Fruit fly (Drosophila melanogaster) whole organism, embryonic: ENCODE measurements around the gene Duox.

ENCODE experiments used
- Adf1 ChIP-seq: fragments of 200-800 bp; sonication (Bioruptor generic); IDR thresholded peaks from 2 replicates; pipeline ENCODE4 v1.3.6; 2022; ENCODE audit warnings: missing biosample characterization, missing genetic modification characterization
- Atf-2 ChIP-seq: fragments of 200-800 bp; sonication (Bioruptor generic); optimal IDR thresholded peaks from 2 replicates; lab custom pipeline; 2016; ENCODE audit warnings: missing biosample characterization, missing genetic modification characterization
- B-H2 ChIP-seq: fragments of 200-800 bp; sonication (Bioruptor generic); optimal IDR thresholded peaks from 2 replicates; lab custom pipeline; 2018; ENCODE audit warnings: missing biosample characterization, mild to moderate bottlenecking, missing genetic modification characterization
- C15 ChIP-seq: fragments of 200-800 bp; sonication (Bioruptor generic); IDR thresholded peaks from 3 replicates; pipeline ENCODE4 v1.3.6; 2022; ENCODE audit warnings: missing biosample characterization, missing genetic modification characterization
- CG1024 ChIP-seq: fragments of 200-800 bp; sonication (Bioruptor generic); IDR thresholded peaks from 2 replicates; pipeline ENCODE4 v1.3.6; 2022; ENCODE audit warnings: missing biosample characterization, missing genetic modification characterization
- CG10431 ChIP-seq: fragments of 200-800 bp; sonication (Bioruptor generic); optimal IDR thresholded peaks from 3 replicates; lab custom pipeline; 2018; ENCODE audit warnings: missing biosample characterization, mild to moderate bottlenecking, missing genetic modification characterization
- CG12299 ChIP-seq: fragments of 200-800 bp; sonication (Bioruptor generic); optimal IDR thresholded peaks from 2 replicates; lab custom pipeline; 2018; ENCODE audit warnings: missing biosample characterization, mild to moderate bottlenecking, missing genetic modification characterization
- CG13287 ChIP-seq: fragments of 200-800 bp; sonication (Bioruptor generic); IDR thresholded peaks from 2 replicates; pipeline ENCODE4 v1.3.6; 2022; ENCODE audit warnings: missing biosample characterization, missing genetic modification characterization; ENCODE audit not compliant: partially characterized antibody
- CG13775 ChIP-seq: fragments of 200-800 bp; sonication (Bioruptor generic); optimal IDR thresholded peaks from 3 replicates; lab custom pipeline; 2017; ENCODE audit warnings: missing biosample characterization, mild to moderate bottlenecking, missing genetic modification characterization
- CG14014 ChIP-seq: fragments of 200-800 bp; sonication (Bioruptor generic); IDR thresholded peaks from 2 replicates; pipeline ENCODE4 v1.3.6; 2022; ENCODE audit warnings: missing biosample characterization, missing genetic modification characterization
- CG14710 ChIP-seq: fragments of 200-800 bp; sonication (Bioruptor generic); optimal IDR thresholded peaks from 3 replicates; lab custom pipeline; 2019; ENCODE audit warnings: missing biosample characterization, mild to moderate bottlenecking, missing genetic modification characterization, moderate library complexity
- CG15514 ChIP-seq: fragments of 200-800 bp; sonication (Bioruptor generic); optimal IDR thresholded peaks from 3 replicates; lab custom pipeline; 2017; ENCODE audit warnings: missing biosample characterization, missing genetic modification characterization, mild to moderate bottlenecking, moderate library complexity, missing genetic modification reagents
- CG16779 ChIP-seq: fragments of 200-800 bp; sonication (Bioruptor generic); IDR thresholded peaks from 2 replicates; pipeline ENCODE4 v1.3.6; 2022; ENCODE audit warnings: missing biosample characterization, missing genetic modification characterization
- CG18011 ChIP-seq: fragments of 200-800 bp; sonication (Bioruptor generic); optimal IDR thresholded peaks from 2 replicates; lab custom pipeline; 2017; ENCODE audit warnings: missing biosample characterization, missing genetic modification characterization, mild to moderate bottlenecking, moderate library complexity, missing genotype
- CG33213 ChIP-seq: fragments of 200-800 bp; sonication (Bioruptor generic); optimal IDR thresholded peaks from 3 replicates; lab custom pipeline; 2016; ENCODE audit warnings: missing biosample characterization, missing genetic modification characterization
- CG7786 ChIP-seq: fragments of 200-800 bp; sonication (Bioruptor generic); optimal IDR thresholded peaks from 2 replicates; lab custom pipeline; 2016; ENCODE audit warnings: missing biosample characterization, missing genetic modification characterization
- CG9215 ChIP-seq: fragments of 200-800 bp; sonication (Bioruptor generic); IDR thresholded peaks from 2 replicates; pipeline ENCODE4 v1.3.6; 2022; ENCODE audit warnings: missing biosample characterization, missing genetic modification characterization
- Dad ChIP-seq: fragments of 200-800 bp; sonication (Bioruptor generic); optimal IDR thresholded peaks from 3 replicates; lab custom pipeline; 2016; ENCODE audit warnings: missing biosample characterization, missing genetic modification characterization
- Dp ChIP-seq: fragments of 200-800 bp; sonication (Bioruptor generic); optimal IDR thresholded peaks from 2 replicates; lab custom pipeline; 2018; ENCODE audit warnings: missing biosample characterization, mild to moderate bottlenecking, missing genetic modification characterization, moderate library complexity
- Gsc ChIP-seq: fragments of 200-800 bp; sonication (Bioruptor generic); IDR thresholded peaks from 2 replicates; pipeline ENCODE4 v1.3.6; 2022; ENCODE audit warnings: missing biosample characterization, missing genetic modification characterization
- Gug ChIP-seq: fragments of 200-800 bp; sonication (Bioruptor generic); IDR thresholded peaks from 4 replicates; pipeline ENCODE4 v1.3.6; 2022; ENCODE audit warnings: missing biosample characterization, missing genetic modification characterization
- Lhr ChIP-seq: fragments of 200-800 bp; sonication (Bioruptor generic); optimal IDR thresholded peaks from 3 replicates; lab custom pipeline; 2017; ENCODE audit warnings: mild to moderate bottlenecking, missing biosample characterization, missing genetic modification reagents, missing genetic modification characterization
- Mad ChIP-seq: fragments of 200-800 bp; sonication (Bioruptor generic); optimal IDR thresholded peaks from 2 replicates; lab custom pipeline; 2016; ENCODE audit warnings: missing biosample characterization, missing genetic modification characterization
- Sox100B ChIP-seq: fragments of 200-800 bp; sonication (Bioruptor generic); optimal IDR thresholded peaks from 3 replicates; lab custom pipeline; 2018; ENCODE audit warnings: missing biosample characterization, mild to moderate bottlenecking, missing genetic modification characterization
- Sry-δ ChIP-seq: fragments of 200-800 bp; sonication (Bioruptor generic); optimal IDR thresholded peaks from 2 replicates; lab custom pipeline; 2016; ENCODE audit warnings: missing biosample characterization, missing genetic modification characterization
- Stat92E ChIP-seq, 3 experiments: fragments of >200 bp in 2 of 3; fragments of 200-800 bp in 1 of 3; sonication (Bioruptor generic) in 1 of 3; optimal IDR thresholded peaks; 2 replicates each; lab custom pipeline; 2017 to 2019; ENCODE audit warnings: missing biosample characterization in 3 of 3, missing genetic modification characterization in 3 of 3, mild to moderate bottlenecking in 1 of 3, moderate library complexity in 1 of 3
- ac ChIP-seq: fragments of 200-800 bp; sonication (Bioruptor generic); optimal IDR thresholded peaks from 3 replicates; lab custom pipeline; 2017; ENCODE audit warnings: missing biosample characterization, mild to moderate bottlenecking, missing genetic modification characterization
- bcd ChIP-seq: fragments of 200-800 bp; sonication (Bioruptor generic); optimal IDR thresholded peaks from 2 replicates; lab custom pipeline; 2017; ENCODE audit warnings: missing biosample characterization, mild to moderate bottlenecking, missing genetic modification characterization
- chinmo ChIP-seq: fragments of 200-800 bp; sonication (Bioruptor generic); IDR thresholded peaks from 4 replicates; pipeline ENCODE4 v1.3.6; 2022; ENCODE audit warnings: missing biosample characterization, missing genetic modification characterization; ENCODE audit not compliant: partially characterized antibody
- dati ChIP-seq: fragments of 200-800 bp; sonication (Bioruptor generic); IDR thresholded peaks from 2 replicates; pipeline ENCODE4 v1.3.6; 2022; ENCODE audit warnings: missing biosample characterization, missing genetic modification characterization
- dysf ChIP-seq: fragments of 200-800 bp; sonication (Bioruptor generic); IDR thresholded peaks from 3 replicates; pipeline ENCODE4 v1.3.6; 2022; ENCODE audit warnings: missing biosample characterization, missing genetic modification characterization
- en ChIP-seq: fragments of 200-800 bp; sonication (Bioruptor generic); optimal IDR thresholded peaks from 2 replicates; lab custom pipeline; 2016; ENCODE audit warnings: missing biosample characterization, missing genetic modification characterization
- gcm ChIP-seq: fragments of 200-800 bp; sonication (Bioruptor generic); optimal IDR thresholded peaks from 2 replicates; lab custom pipeline; 2019; ENCODE audit warnings: missing biosample characterization, mild to moderate bottlenecking, missing genetic modification characterization, moderate library complexity
- grau ChIP-seq: fragments of 200-800 bp; optimal IDR thresholded peaks from 3 replicates; lab custom pipeline; 2019; ENCODE audit warnings: missing biosample characterization, mild to moderate bottlenecking, missing genetic modification characterization, moderate library complexity
- gro ChIP-seq: fragments of 200-800 bp; sonication (Bioruptor generic); optimal IDR thresholded peaks from 2 replicates; lab custom pipeline; 2016; ENCODE audit warnings: missing biosample characterization, missing genetic modification characterization
- klu ChIP-seq: fragments of 200-800 bp; sonication (Bioruptor generic); IDR thresholded peaks from 2 replicates; pipeline ENCODE4 v1.3.6; 2022; ENCODE audit warnings: missing biosample characterization, missing genetic modification characterization
- lola ChIP-seq, 3 experiments: fragments of >200 bp in 2 of 3; fragments of 200-800 bp in 1 of 3; sonication (Bioruptor generic) in 1 of 3; optimal IDR thresholded peaks; 2 replicates each; lab custom pipeline; 2017 to 2019; ENCODE audit warnings: missing biosample characterization in 3 of 3, missing genetic modification characterization in 3 of 3, mild to moderate bottlenecking in 1 of 3, moderate library complexity in 1 of 3
- maf-S ChIP-seq: fragments of 200-800 bp; sonication (Bioruptor generic); optimal IDR thresholded peaks from 2 replicates; lab custom pipeline; 2016; ENCODE audit warnings: missing biosample characterization, missing genetic modification characterization
- mirr ChIP-seq: fragments of 200-800 bp; sonication (Bioruptor generic); optimal IDR thresholded peaks from 3 replicates; lab custom pipeline; 2018; ENCODE audit warnings: missing biosample characterization, mild to moderate bottlenecking, missing genetic modification characterization
- nmo ChIP-seq: fragments of 200-800 bp; sonication (Bioruptor generic); optimal IDR thresholded peaks from 2 replicates; lab custom pipeline; 2018; ENCODE audit warnings: missing biosample characterization, mild to moderate bottlenecking, missing genetic modification characterization, moderate library complexity
- p53 ChIP-seq: fragments of 200-800 bp; sonication (Bioruptor generic); optimal IDR thresholded peaks from 2 replicates; lab custom pipeline; 2016; ENCODE audit warnings: missing biosample characterization, missing genetic modification characterization
- pfk ChIP-seq: fragments of 200-800 bp; sonication (Bioruptor generic); optimal IDR thresholded peaks from 2 replicates; lab custom pipeline; 2018; ENCODE audit warnings: missing biosample characterization, mild to moderate bottlenecking, missing genetic modification characterization, moderate library complexity
- row ChIP-seq: fragments of 200-800 bp; sonication (Bioruptor generic); IDR thresholded peaks from 3 replicates; pipeline ENCODE4 v1.3.6; 2022; ENCODE audit warnings: missing biosample characterization, missing genetic modification characterization
- sim ChIP-seq: fragments of 200-800 bp; sonication (Bioruptor generic); IDR thresholded peaks from 2 replicates; pipeline ENCODE4 v1.3.6; 2022; ENCODE audit warnings: missing biosample characterization, missing genetic modification characterization
- sob ChIP-seq: fragments of 200-800 bp; sonication (Bioruptor generic); IDR thresholded peaks from 2 replicates; pipeline ENCODE4 v1.3.6; 2022; ENCODE audit warnings: missing biosample characterization, missing genetic modification characterization
- trem ChIP-seq: fragments of 200-800 bp; optimal IDR thresholded peaks from 3 replicates; lab custom pipeline; 2019; ENCODE audit warnings: missing biosample characterization, mild to moderate bottlenecking, missing genetic modification characterization, moderate library complexity
- trh ChIP-seq: fragments of 200-800 bp; sonication (Bioruptor generic); optimal IDR thresholded peaks from 2 replicates; lab custom pipeline; 2016; ENCODE audit warnings: missing biosample characterization, missing genetic modification characterization
- tup ChIP-seq: fragments of 200-800 bp; sonication (Bioruptor generic); optimal IDR thresholded peaks from 2 replicates; lab custom pipeline; 2016; ENCODE audit warnings: missing biosample characterization, mild to moderate bottlenecking, missing genetic modification characterization, moderate library complexity
- tx ChIP-seq: fragments of 200-800 bp; sonication (Bioruptor generic); optimal IDR thresholded peaks from 2 replicates; lab custom pipeline; 2016; ENCODE audit warnings: missing biosample characterization, missing genetic modification characterization
- zf30C ChIP-seq: fragments of 200-800 bp; sonication (Bioruptor generic); optimal IDR thresholded peaks from 3 replicates; lab custom pipeline; 2018; ENCODE audit warnings: missing biosample characterization, mild to moderate bottlenecking, missing genetic modification characterization

The Duox gene

DNA sequence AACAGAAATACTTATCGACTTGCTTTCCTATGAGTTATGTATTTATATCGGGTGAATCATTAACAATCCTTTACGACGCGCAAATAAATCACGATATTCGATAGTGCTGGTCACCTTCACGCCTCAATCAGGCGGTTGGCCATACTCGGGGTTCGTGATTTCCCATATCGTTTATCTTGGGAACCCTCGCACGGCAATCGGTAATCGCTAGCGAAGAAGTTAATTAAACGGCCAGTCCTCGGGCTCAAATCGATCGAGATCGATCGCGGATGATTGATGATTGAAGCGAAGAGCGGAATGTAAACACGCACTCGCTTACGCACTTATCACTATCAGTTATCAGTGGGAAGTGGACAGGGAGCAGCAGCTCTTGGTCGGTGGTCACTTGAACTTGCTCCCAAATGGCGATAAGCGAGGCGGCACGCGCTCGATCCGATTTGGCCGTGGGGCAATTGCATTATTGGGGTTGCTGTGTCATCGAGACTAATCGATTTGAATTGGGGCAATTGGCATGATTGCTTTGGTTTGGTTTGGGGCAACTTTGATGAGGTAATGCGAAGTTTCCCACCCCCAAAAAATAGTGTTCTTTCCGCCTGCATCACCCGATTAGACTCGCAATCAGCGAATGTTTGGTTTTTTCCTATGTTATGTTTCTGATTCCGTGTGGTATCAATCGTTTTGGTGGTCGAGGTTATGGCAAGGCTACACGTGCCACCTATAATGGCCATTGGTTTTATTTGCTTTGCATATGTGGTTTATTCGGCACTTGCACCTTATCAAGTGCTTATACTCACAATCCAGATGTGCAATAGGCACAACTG lies 28.9 kb downstream of the Duox start (continued):
- TF ChIP-seq CG15514 (GFP tag; lab: Kevin White, UChicago) (no peak), Gug (no peak), pfk (GFP tag; lab: Kevin White, UChicago) (no peak), CG18011 (no peak), CG14710 (no peak), sim (GFP tag; lab: Robert Waterston, UW) (no peak), sob (GFP tag; lab: Robert Waterston, UW) (no peak), CG16779 (GFP tag; lab: Robert Waterston, UW) (no peak), chinmo (GFP tag; lab: Robert Waterston, UW) (0 out of 4 replicates have a peak, but pooled peaks have one; percentile 45), Dad (GFP tag; lab: Kevin White, UChicago) (no peak), dysf (no peak), B-H2 (GFP tag; lab: Kevin White, UChicago) (no peak), maf-S (GFP tag; lab: Kevin White, UChicago) (no peak), gcm (GFP tag; lab: Kevin White, UChicago) (no peak), Lhr (GFP tag; lab: Kevin White, UChicago) (no peak), CG13287 (no peak), mirr (GFP tag; lab: Kevin White, UChicago) (peak; percentile 86), Stat92E (GFP tag; optimal IDR thresholded peaks at IDR 0.05; lab: Kevin White, UChicago) (no peak), trh (GFP tag; lab: Kevin White, UChicago) (no peak), CG9215 (GFP tag; lab: Robert Waterston, UW) (no peak), CG7786 (GFP tag; lab: Kevin White, UChicago) (no peak), tup (no peak), tx (GFP tag; lab: Kevin White, UChicago) (no peak), Mad (GFP tag; lab: Kevin White, UChicago) (no peak), nmo (GFP tag; lab: Kevin White, UChicago) (no peak), dati (GFP tag; lab: Robert Waterston, UW) (no peak), C15 (GFP tag; lab: Robert Waterston, UW) (no peak), en (no peak), Dp (no peak), CG10431 (GFP tag; lab: Kevin White, UChicago) (no peak), CG14014 (GFP tag; lab: Robert Waterston, UW) (no peak), zf30C (no peak), row (GFP tag; lab: Robert Waterston, UW) (no peak), CG13775 (GFP tag; lab: Kevin White, UChicago) (no peak), CG12299 (no peak), klu (no peak), grau (no peak), Adf1 (GFP tag; lab: Robert Waterston, UW) (no peak), CG1024 (GFP tag; lab: Robert Waterston, UW) (no peak), ac (no peak), trem (tag; lab: Kevin White, UChicago) (no peak), Gsc (no peak), Atf-2 (no peak), lola (GFP tag; optimal IDR thresholded peaks at IDR 0.05; lab: Kevin White, UChicago) (no peak), p53 (GFP tag; lab: Kevin White, UChicago) (no peak), bcd (GFP tag; lab: Kevin White, UChicago) (no peak), gro (GFP tag; lab: Kevin White, UChicago) (peak; percentile 36), Sox100B (no peak), CG33213 (GFP tag; lab: Kevin White, UChicago) (no peak), Sry-δ (GFP tag; lab: Kevin White, UChicago) (no peak)
